Worm (Caenorhabditis elegans): ENCODE measurements around the gene lir-1.

lir-1 gene

ce11 chrII:7708540-7708939, 36.7 kb downstream of the lir-1 start, which contains the start of gene B0495.9 (continued):
- no peak for TF ChIP-seq aly-2 (tag; optimal IDR thresholded peaks at IDR 0.05)
- TF ChIP-seq elt-1 (tag; optimal IDR thresholded peaks at IDR 0.05): no peak
- no peak for TF ChIP-seq nhr-12 (tag; optimal IDR thresholded peaks at IDR 0.05)
- TF ChIP-seq skn-1 (tag; optimal IDR thresholded peaks at IDR 0.05): no peak
- no peak for TF ChIP-seq jun-1 (tag; optimal IDR thresholded peaks at IDR 0.05)
- peak; percentile 70 for TF ChIP-seq lin-39 (tag; optimal IDR thresholded peaks at IDR 0.05)
- no peak for TF ChIP-seq nhr-25 (tag; optimal IDR thresholded peaks at IDR 0.05)
- no peak for TF ChIP-seq fos-1 (tag; optimal IDR thresholded peaks at IDR 0.05)
- peak; percentile 33 for TF ChIP-seq nhr-67 (tag; optimal IDR thresholded peaks at IDR 0.05)
- TF ChIP-seq ZK546.5 (tag; optimal IDR thresholded peaks at IDR 0.05): no peak
- TF ChIP-seq nfya-1 (tag; optimal IDR thresholded peaks at IDR 0.05; ENCODE audit: insufficient read depth): peak; percentile 61

- TF ChIP-seq nhr-28 (tag; optimal IDR thresholded peaks at IDR 0.05) (no peak), skn-1 (tag; optimal IDR thresholded peaks at IDR 0.05) (no peak), ceh-28 (tag; optimal IDR thresholded peaks at IDR 0.05) (no peak), ztf-11 (tag; optimal IDR thresholded peaks at IDR 0.05) (no peak), ceh-82 (tag; optimal IDR thresholded peaks at IDR 0.05) (no peak), R02D3.7 (tag; optimal IDR thresholded peaks at IDR 0.05) (no peak), ztf-4 (tag; optimal IDR thresholded peaks at IDR 0.05) (no peak), eor-1 (tag; optimal IDR thresholded peaks at IDR 0.05) (no peak), pha-4 (tag; optimal IDR thresholded peaks at IDR 0.05) (no peak)
Observed at ce11 chrII:7709301-7709754, 37.5 kb downstream of the lir-1 start, which contains the start of gene sre-1. Gene sre-1, plus strand, starts transcription at chrII:7709704.

- peak; percentile 97 for TF ChIP-seq fkh-10 (GFP tag; optimal IDR thresholded peaks at IDR 0.05)
- no peak for TF ChIP-seq nhr-12 (tag; optimal IDR thresholded peaks at IDR 0.05)
- TF ChIP-seq elt-1 (tag; optimal IDR thresholded peaks at IDR 0.05): peak; percentile 60
- peak; percentile 4 for TF ChIP-seq lin-39 (tag; optimal IDR thresholded peaks at IDR 0.05)
- peak; percentile 26 for TF ChIP-seq nfya-1 (tag; optimal IDR thresholded peaks at IDR 0.05; ENCODE audit: insufficient read depth)
Observed at ce11 chrII:7714614-7715186, 42.9 kb downstream of the lir-1 start.

ce11 chrII:7716112-7716511, 44.3 kb downstream of the lir-1 start:
- TF ChIP-seq hmg-11 (tag; optimal IDR thresholded peaks at IDR 0.05) (peak; percentile 14), fkh-10 (GFP tag; optimal IDR thresholded peaks at IDR 0.05) (peak; percentile 39), aly-2 (tag; optimal IDR thresholded peaks at IDR 0.05) (no peak)

ce11 chrII:7718491-7718890, 46.7 kb downstream of the lir-1 start, which contains the start of gene cpna-5:
Gene cpna-5, minus strand, starts transcription at chrII:7718591.
- TF ChIP-seq fkh-10 (GFP tag; optimal IDR thresholded peaks at IDR 0.05) (no peak), ama-1 (optimal IDR thresholded peaks at IDR 0.05) (no peak), zag-1 (tag; optimal IDR thresholded peaks at IDR 0.05) (no peak), fkh-2 (tag; optimal IDR thresholded peaks at IDR 0.05) (no peak), nhr-11 (tag; optimal IDR thresholded peaks at IDR 0.05) (no peak), R02D3.7 (tag; optimal IDR thresholded peaks at IDR 0.05) (no peak)

- no peak for TF ChIP-seq R02D3.7 (tag; optimal IDR thresholded peaks at IDR 0.05)
- no peak for TF ChIP-seq nhr-12 (tag; optimal IDR thresholded peaks at IDR 0.05)
- TF ChIP-seq fkh-10 (GFP tag; optimal IDR thresholded peaks at IDR 0.05): peak; percentile 39
- no peak for TF ChIP-seq nhr-43 (tag; optimal IDR thresholded peaks at IDR 0.05; ENCODE audit: poor library complexity, severe bottlenecking)
- TF ChIP-seq mml-1 (tag; optimal IDR thresholded peaks at IDR 0.05): no peak
- no peak for TF ChIP-seq tbx-2 (tag; optimal IDR thresholded peaks at IDR 0.05)
- TF ChIP-seq unc-62 (GFP tag; optimal IDR thresholded peaks at IDR 0.05): no peak
Observed at ce11 chrII:7719039-7719438, 47.2 kb downstream of the lir-1 start.

ce11 chrII:7720479-7720878, 48.7 kb downstream of the lir-1 start:
- TF ChIP-seq ZK546.5 (tag; optimal IDR thresholded peaks at IDR 0.05): no peak
- TF ChIP-seq elt-1 (tag; optimal IDR thresholded peaks at IDR 0.05): no peak
- no peak for TF ChIP-seq ceh-9 (tag; optimal IDR thresholded peaks at IDR 0.05)
- TF ChIP-seq nhr-43 (tag; optimal IDR thresholded peaks at IDR 0.05; ENCODE audit: poor library complexity, severe bottlenecking): no peak
- TF ChIP-seq ztf-11 (tag; optimal IDR thresholded peaks at IDR 0.05): no peak

Data from whole organism, L3 larva.